Fruit fly (Drosophila melanogaster) whole organism, adult: ENCODE measurements around the gene Gs1.
A peak's percentile ranks its signal among the peaks of the same experiment; 100 is the strongest.

Experiments used
- CG11617 ChIP-seq: fragments of 200-800 bp; sonication (Bioruptor generic); optimal IDR thresholded peaks from 2 replicates; lab custom pipeline; 2017; ENCODE audit warnings: mild to moderate bottlenecking, missing biosample characterization, missing genetic modification reagents, missing genetic modification characterization
- CG12768 ChIP-seq: fragments of 200-800 bp; sonication (Bioruptor generic); optimal IDR thresholded peaks from 2 replicates; lab custom pipeline; 2017; ENCODE audit warnings: missing biosample characterization, missing genetic modification characterization, mild to moderate bottlenecking, moderate library complexity, missing genetic modification reagents
- CG14711 ChIP-seq: fragments of 200-800 bp; sonication (Bioruptor generic); optimal IDR thresholded peaks from 2 replicates; lab custom pipeline; 2018; ENCODE audit warnings: missing biosample characterization, mild to moderate bottlenecking, missing genetic modification characterization, moderate library complexity
- CG1620 ChIP-seq: fragments of 200-800 bp; sonication (Bioruptor generic); optimal IDR thresholded peaks from 2 replicates; lab custom pipeline; 2016; ENCODE audit warnings: missing biosample characterization, missing genetic modification characterization
- CG33017 ChIP-seq: fragments of 200-800 bp; sonication (Bioruptor generic); optimal IDR thresholded peaks from 2 replicates; lab custom pipeline; 2018; ENCODE audit warnings: missing biosample characterization, mild to moderate bottlenecking, missing genetic modification characterization, moderate library complexity
- CG5204 ChIP-seq: fragments of 200-800 bp; sonication (Bioruptor generic); optimal IDR thresholded peaks from 2 replicates; lab custom pipeline; 2016; ENCODE audit warnings: missing biosample characterization, missing genetic modification characterization
- CG7045 ChIP-seq: fragments of 200-800 bp; sonication (Bioruptor generic); optimal IDR thresholded peaks from 2 replicates; lab custom pipeline; 2017; ENCODE audit warnings: missing biosample characterization, mild to moderate bottlenecking, missing genetic modification characterization
- CG7101 ChIP-seq: fragments of 200-800 bp; sonication (Bioruptor generic); optimal IDR thresholded peaks from 2 replicates; lab custom pipeline; 2018; ENCODE audit warnings: missing biosample characterization, mild to moderate bottlenecking, missing genetic modification characterization, moderate library complexity
- Clk ChIP-seq: fragments of 200-800 bp; sonication (Bioruptor generic); optimal IDR thresholded peaks from 2 replicates; lab custom pipeline; 2017; ENCODE audit warnings: missing biosample characterization, missing genetic modification characterization
- Crg-1 ChIP-seq: fragments of 200-800 bp; sonication (Bioruptor generic); optimal IDR thresholded peaks from 2 replicates; lab custom pipeline; 2016; ENCODE audit warnings: missing biosample characterization, missing genetic modification characterization
- Hr96 ChIP-seq: fragments of 200-800 bp; sonication (Bioruptor generic); optimal IDR thresholded peaks from 2 replicates; lab custom pipeline; 2016; ENCODE audit warnings: missing biosample characterization, missing genetic modification characterization
- Mnt ChIP-seq: fragments of 200-800 bp; sonication (Bioruptor generic); optimal IDR thresholded peaks from 2 replicates; lab custom pipeline; 2016; ENCODE audit warnings: missing biosample characterization, mild to moderate bottlenecking, missing genetic modification characterization
- bab1 ChIP-seq: fragments of 200-800 bp; sonication (Bioruptor generic); optimal IDR thresholded peaks from 3 replicates; lab custom pipeline; 2019; ENCODE audit warnings: missing biosample characterization, mild to moderate bottlenecking, missing genetic modification characterization, moderate library complexity
- cic ChIP-seq: fragments of 200-800 bp; sonication (Bioruptor generic); optimal IDR thresholded peaks from 2 replicates; lab custom pipeline; 2017; ENCODE audit warnings: missing biosample characterization, mild to moderate bottlenecking, missing genetic modification characterization, moderate library complexity
- cnc ChIP-seq, 2 experiments: fragments of >200 bp; optimal IDR thresholded peaks; 2 replicates each; lab custom pipeline; 2017
- kay ChIP-seq: fragments of 200-800 bp; sonication (Bioruptor generic); peaks from one replicate; lab custom pipeline; 2016; ENCODE audit warnings: missing biosample characterization, missing genetic modification characterization, borderline replicate concordance
- ovo ChIP-seq: fragments of 200-800 bp; sonication (Bioruptor generic); optimal IDR thresholded peaks from 2 replicates; lab custom pipeline; 2016; ENCODE audit warnings: missing biosample characterization, missing genetic modification characterization
- pad ChIP-seq: fragments of 200-800 bp; sonication (Bioruptor generic); optimal IDR thresholded peaks from 3 replicates; lab custom pipeline; 2017; ENCODE audit warnings: missing biosample characterization, missing genetic modification characterization, mild to moderate bottlenecking, moderate library complexity, missing genetic modification reagents
- tj ChIP-seq: fragments of 200-800 bp; sonication (Bioruptor generic); optimal IDR thresholded peaks from 3 replicates; lab custom pipeline; 2017; ENCODE audit warnings: missing biosample characterization, mild to moderate bottlenecking, missing genetic modification characterization, moderate library complexity
- toe ChIP-seq: fragments of 200-800 bp; sonication (Bioruptor generic); optimal IDR thresholded peaks from 2 replicates; lab custom pipeline; 2016; ENCODE audit warnings: missing biosample characterization, missing genetic modification characterization

Gs1 gene

DNA sequence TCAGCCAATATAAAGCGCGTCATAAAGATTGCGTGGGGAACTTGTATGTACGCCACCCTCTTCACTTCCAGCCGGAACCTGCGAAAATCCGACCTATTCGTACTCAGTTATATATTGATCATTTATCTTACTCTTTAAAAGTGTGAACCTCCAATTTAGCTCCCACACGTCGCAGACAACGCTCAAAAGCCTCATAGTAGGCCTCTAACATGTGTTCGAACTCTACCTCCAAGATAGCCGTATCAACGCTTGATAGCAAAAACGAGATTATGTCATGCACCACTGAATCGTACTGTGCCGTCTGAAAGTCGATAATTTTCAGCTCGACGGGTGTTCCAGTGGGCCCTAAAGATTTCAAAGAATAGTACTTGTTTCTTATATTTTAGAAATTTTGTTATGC is 7.7 kb downstream of the Gs1 start:
- TF ChIP-seq CG5204 (GFP tag; lab: Kevin White, UChicago) = no peak
- no peak for TF ChIP-seq Hr96 (GFP tag; lab: Kevin White, UChicago)
- no peak for TF ChIP-seq Crg-1 (GFP tag; lab: Kevin White, UChicago)
- no peak for TF ChIP-seq Mnt (GFP tag; lab: Kevin White, UChicago)
- TF ChIP-seq CG12768 (GFP tag; lab: Kevin White, UChicago) = peak; percentile 27
- TF ChIP-seq CG7045 (GFP tag; lab: Kevin White, UChicago) = no peak
- TF ChIP-seq cic (GFP tag; lab: Kevin White, UChicago) = peak; percentile 37
- TF ChIP-seq CG14711 (tag; lab: Kevin White, UChicago) = no peak
- TF ChIP-seq CG7101 (tag; lab: Kevin White, UChicago) = no peak
- no peak for TF ChIP-seq CG11617 (GFP tag; lab: Kevin White, UChicago)
- TF ChIP-seq pad (GFP tag; lab: Kevin White, UChicago) = no peak

DNA sequence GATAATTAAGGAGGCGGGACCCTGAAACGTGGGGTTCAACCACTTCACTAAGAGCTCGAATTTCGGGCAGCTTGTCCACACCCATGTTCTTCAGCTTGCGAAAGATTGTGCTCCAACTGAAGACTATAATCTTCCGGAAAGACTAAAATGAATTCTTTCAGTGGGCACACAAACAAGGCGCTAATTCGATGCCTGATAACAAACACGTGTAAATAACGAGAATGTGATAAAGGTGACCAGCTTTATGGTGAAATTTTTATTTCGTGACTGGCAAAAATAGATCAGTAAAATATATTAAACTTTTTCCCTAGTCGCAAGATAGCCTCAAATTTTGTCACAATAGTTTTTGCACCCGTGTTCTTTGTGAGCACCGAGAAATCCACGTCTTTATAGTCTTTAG is 9.0 kb downstream of the Gs1 start, which contains the start of the genes CG31975 and ovm:
CG31975 (minus strand) TSS at position 144 of the 400 bp plus-strand sequence.
ovm (minus strand) TSS at position 144 of the 400 bp plus-strand sequence.
- no peak for TF ChIP-seq ovo (GFP tag; lab: Kevin White, UChicago)
- TF ChIP-seq CG1620 (GFP tag; lab: Kevin White, UChicago) = no peak
- no peak for TF ChIP-seq CG14711 (tag; lab: Kevin White, UChicago)
- peak; percentile 1 for TF ChIP-seq kay (GFP tag; lab: Kevin White, UChicago)
- no peak for TF ChIP-seq CG5204 (GFP tag; lab: Kevin White, UChicago)
- TF ChIP-seq cnc (optimal IDR thresholded peaks at IDR 0.05; lab: Kevin White, UChicago) = peak in 1 of 2 experiments; percentile 68
- TF ChIP-seq CG33017 (tag; lab: Kevin White, UChicago) = no peak
- no peak for TF ChIP-seq Crg-1 (GFP tag; lab: Kevin White, UChicago)
- TF ChIP-seq bab1 = no peak
- TF ChIP-seq CG7045 (GFP tag; lab: Kevin White, UChicago) = no peak
- TF ChIP-seq CG11617 (GFP tag; lab: Kevin White, UChicago) = no peak
- TF ChIP-seq toe (GFP tag; lab: Kevin White, UChicago) = no peak
- TF ChIP-seq tj (GFP tag; lab: Kevin White, UChicago) = no peak
- TF ChIP-seq cic (GFP tag; lab: Kevin White, UChicago) = no peak
- no peak for TF ChIP-seq CG7101 (tag; lab: Kevin White, UChicago)
- TF ChIP-seq Clk (GFP tag; lab: Kevin White, UChicago) = no peak
- TF ChIP-seq pad (GFP tag; lab: Kevin White, UChicago) = no peak
- peak; percentile 26 for TF ChIP-seq Mnt (GFP tag; lab: Kevin White, UChicago)
- no peak for TF ChIP-seq Hr96 (GFP tag; lab: Kevin White, UChicago)
- no peak for TF ChIP-seq CG12768 (GFP tag; lab: Kevin White, UChicago)

DNA sequence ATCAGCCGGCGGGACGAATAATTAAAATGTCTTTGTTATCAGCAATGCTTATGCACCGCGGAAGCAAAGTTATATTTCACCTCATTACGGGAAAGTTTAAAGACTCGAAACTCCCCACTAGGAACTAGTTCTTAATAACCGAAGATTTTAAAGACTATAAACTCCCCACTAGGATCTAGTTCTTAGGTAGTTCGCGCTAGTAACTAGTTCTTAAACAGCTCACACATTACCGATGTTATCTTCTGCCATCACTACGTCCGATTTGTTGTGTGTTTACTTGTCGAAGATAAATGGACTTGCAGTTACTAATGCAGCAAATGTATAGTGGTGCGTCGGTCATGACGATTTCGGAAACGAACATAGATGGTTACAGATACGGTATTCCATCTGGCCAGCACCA is 11.2 kb downstream of the Gs1 start, which contains the start of the genes CG31974 and CG11454:
CG31974 (minus strand) TSS at position 4 of the 400 bp plus-strand sequence.
CG11454 (plus strand) TSS at position 236 of the 400 bp plus-strand sequence.
- peak; percentile 40 for TF ChIP-seq cic (GFP tag; lab: Kevin White, UChicago)
- TF ChIP-seq CG33017 (tag; lab: Kevin White, UChicago) = no peak
- no peak for TF ChIP-seq CG14711 (tag; lab: Kevin White, UChicago)
- TF ChIP-seq tj (GFP tag; lab: Kevin White, UChicago) = no peak
- TF ChIP-seq Mnt (GFP tag; lab: Kevin White, UChicago) = peak; percentile 1
- TF ChIP-seq CG11617 (GFP tag; lab: Kevin White, UChicago) = no peak
- TF ChIP-seq CG12768 (GFP tag; lab: Kevin White, UChicago) = no peak
- no peak for TF ChIP-seq CG5204 (GFP tag; lab: Kevin White, UChicago)
- no peak for TF ChIP-seq Hr96 (GFP tag; lab: Kevin White, UChicago)
- no peak for TF ChIP-seq cnc (optimal IDR thresholded peaks at IDR 0.05; lab: Kevin White, UChicago)
- TF ChIP-seq kay (GFP tag; lab: Kevin White, UChicago) = no peak
- no peak for TF ChIP-seq Clk (GFP tag; lab: Kevin White, UChicago)
- no peak for TF ChIP-seq CG7101 (tag; lab: Kevin White, UChicago)
- TF ChIP-seq CG7045 (GFP tag; lab: Kevin White, UChicago) = no peak
- TF ChIP-seq bab1 = peak; percentile 9
- TF ChIP-seq CG1620 (GFP tag; lab: Kevin White, UChicago) = no peak
- TF ChIP-seq toe (GFP tag; lab: Kevin White, UChicago) = no peak
- TF ChIP-seq Crg-1 (GFP tag; lab: Kevin White, UChicago) = no peak
- no peak for TF ChIP-seq ovo (GFP tag; lab: Kevin White, UChicago)

DNA sequence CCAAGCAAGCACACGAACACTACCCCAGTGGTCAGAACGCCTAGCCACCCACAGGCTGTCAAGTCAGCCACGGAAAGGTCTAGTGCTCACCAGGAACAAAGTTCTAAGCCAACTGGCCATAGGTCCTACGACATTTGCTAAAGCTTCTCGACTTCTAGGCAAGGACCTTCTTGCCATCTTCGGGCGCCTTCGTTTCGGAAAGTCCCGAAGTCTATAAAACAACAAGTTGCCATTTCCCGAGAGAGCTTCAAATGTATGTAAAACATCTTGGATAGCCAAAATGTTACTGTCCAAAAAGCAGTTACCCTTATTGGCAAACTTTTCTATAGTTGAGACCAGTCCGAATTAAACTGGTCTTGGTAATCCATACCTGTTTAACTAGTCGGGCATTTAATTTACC is 14.6 kb downstream of the Gs1 start:
- no peak for TF ChIP-seq ovo (GFP tag; lab: Kevin White, UChicago)

DNA sequence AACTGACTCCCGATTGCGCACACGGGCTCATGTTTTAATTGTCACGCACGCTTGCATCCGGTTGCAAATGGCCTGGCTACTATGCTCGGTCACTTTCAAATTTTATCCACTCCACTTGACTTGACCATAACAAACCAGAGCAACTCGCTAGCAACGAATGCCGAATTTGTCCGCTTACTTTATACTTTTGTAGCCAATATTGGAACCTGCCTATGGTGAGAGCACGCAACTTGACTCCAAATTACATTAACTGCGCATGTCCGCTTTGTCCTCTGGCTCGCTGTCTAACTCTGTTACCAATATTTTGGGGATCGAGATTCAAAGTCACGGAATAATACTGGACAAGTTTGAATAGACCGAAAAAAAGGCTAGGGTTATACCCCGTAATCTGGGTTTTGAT is 21.3 kb downstream of the Gs1 start, which contains the start of gene CG42399:
CG42399 (minus strand) TSS at position 159 of the 400 bp plus-strand sequence.
- no peak for TF ChIP-seq CG5204 (GFP tag; lab: Kevin White, UChicago)
- TF ChIP-seq ovo (GFP tag; lab: Kevin White, UChicago) = no peak
- TF ChIP-seq cnc (optimal IDR thresholded peaks at IDR 0.05; lab: Kevin White, UChicago) = no peak
- TF ChIP-seq Mnt (GFP tag; lab: Kevin White, UChicago) = no peak
- no peak for TF ChIP-seq pad (GFP tag; lab: Kevin White, UChicago)
- TF ChIP-seq tj (GFP tag; lab: Kevin White, UChicago) = no peak
- no peak for TF ChIP-seq CG7101 (tag; lab: Kevin White, UChicago)
- no peak for TF ChIP-seq bab1
- no peak for TF ChIP-seq Crg-1 (GFP tag; lab: Kevin White, UChicago)
- TF ChIP-seq CG14711 (tag; lab: Kevin White, UChicago) = no peak
